Fruit fly (Drosophila melanogaster): ENCODE results near the gene tal-AA.

The tal-AA gene

dm6 chr3R:13817480-13818305 lies 4.8 kb downstream of the tal-AA start:
- no peak for TF ChIP-seq D1 (tag; optimal IDR thresholded peaks at IDR 0.05)
- no peak for TF ChIP-seq CG34367 (tag; optimal IDR thresholded peaks at IDR 0.05)
- no peak for TF ChIP-seq CG8159 (tag; optimal IDR thresholded peaks at IDR 0.05)
- TF ChIP-seq Snoo (tag; optimal IDR thresholded peaks at IDR 0.05): no peak
- no peak for TF ChIP-seq Pif1A (GFP tag; optimal IDR thresholded peaks at IDR 0.05)
- peak; percentile 42; the same call in 1 of the 2 replicates for TF ChIP-seq Ets98B (GFP tag; IDR thresholded peaks at IDR 0.05)
- TF ChIP-seq EcR (GFP tag; optimal IDR thresholded peaks at IDR 0.05): no peak
- TF ChIP-seq CG14655 (GFP tag; optimal IDR thresholded peaks at IDR 0.05): peak; percentile 7
- no peak for TF ChIP-seq CG10348 (GFP tag; IDR thresholded peaks at IDR 0.05)
- peak; percentile 52; the same call in 2 of the 3 replicates for TF ChIP-seq fd96Ca (GFP tag; IDR thresholded peaks at IDR 0.05)
- peak; percentile 38; the same call in 1 of the 2 replicates for TF ChIP-seq CG12605 (GFP tag; IDR thresholded peaks at IDR 0.05)
- TF ChIP-seq CG15710 (tag; optimal IDR thresholded peaks at IDR 0.05): no peak
- TF ChIP-seq Pif1B (GFP tag; optimal IDR thresholded peaks at IDR 0.05): no peak
- peak; percentile 13 for TF ChIP-seq CG8301 (tag; optimal IDR thresholded peaks at IDR 0.05)
- no peak for TF ChIP-seq CG9948 (tag; optimal IDR thresholded peaks at IDR 0.05)
- peak; percentile 44; the same call in 2 of the 3 replicates for TF ChIP-seq CG4496 (GFP tag; IDR thresholded peaks at IDR 0.05)
- TF ChIP-seq CG32121 (GFP tag; IDR thresholded peaks at IDR 0.05): peak; percentile 65
- no peak for TF ChIP-seq gl (tag; optimal IDR thresholded peaks at IDR 0.05)
- no peak for TF ChIP-seq CG13204 (GFP tag; optimal IDR thresholded peaks at IDR 0.05)
- TF ChIP-seq rn (GFP tag; IDR thresholded peaks at IDR 0.05): peak; percentile 46; the same call in 1 of the 2 replicates
- TF ChIP-seq CG17806 (tag; optimal IDR thresholded peaks at IDR 0.05): no peak

dm6 chr3R:13819037-13819436 lies 6.1 kb downstream of the tal-AA start:
- peak; percentile 30; the same call in 1 of the 2 replicates for TF ChIP-seq CG32121 (GFP tag; IDR thresholded peaks at IDR 0.05)
- TF ChIP-seq fd96Ca (GFP tag; IDR thresholded peaks at IDR 0.05): 0 out of 3 replicates have a peak, but pooled peaks have one; percentile 18
- no peak for TF ChIP-seq CG10348 (GFP tag; IDR thresholded peaks at IDR 0.05)

dm6 chr3R:13820483-13820882 lies 7.6 kb downstream of the tal-AA start:
- TF ChIP-seq EcR (GFP tag; optimal IDR thresholded peaks at IDR 0.05): peak; percentile 32
- TF ChIP-seq CG32121 (GFP tag; IDR thresholded peaks at IDR 0.05): no peak

dm6 chr3R:13822602-13823220 lies 9.8 kb downstream of the tal-AA start:
- TF ChIP-seq Ets98B (GFP tag; IDR thresholded peaks at IDR 0.05) (no peak), gl (tag; optimal IDR thresholded peaks at IDR 0.05) (no peak), CG9948 (tag; optimal IDR thresholded peaks at IDR 0.05) (no peak), CG4496 (GFP tag; IDR thresholded peaks at IDR 0.05) (no peak), CG15710 (tag; optimal IDR thresholded peaks at IDR 0.05) (no peak), CG12605 (GFP tag; IDR thresholded peaks at IDR 0.05) (no peak)

- TF ChIP-seq CG14655 (GFP tag; optimal IDR thresholded peaks at IDR 0.05): no peak
- peak; percentile 84 for TF ChIP-seq EcR (GFP tag; optimal IDR thresholded peaks at IDR 0.05)
Observed at dm6 chr3R:13827953-13828922, 15.3 kb downstream of the tal-AA start, which contains the start of gene Mst87F. TSS of gene Mst87F (minus strand) at chr3R:13828008.

dm6 chr3R:13831042-13831441 lies 18.1 kb downstream of the tal-AA start:
- TF ChIP-seq Pif1B (GFP tag; optimal IDR thresholded peaks at IDR 0.05): no peak
- peak; percentile 10 for TF ChIP-seq CG17806 (tag; optimal IDR thresholded peaks at IDR 0.05)
- no peak for TF ChIP-seq D1 (tag; optimal IDR thresholded peaks at IDR 0.05)
- no peak for TF ChIP-seq CG12605 (GFP tag; IDR thresholded peaks at IDR 0.05)
- TF ChIP-seq Pif1A (GFP tag; optimal IDR thresholded peaks at IDR 0.05): peak; percentile 24
- peak; percentile 35; the same call in 1 of the 2 replicates for TF ChIP-seq rn (GFP tag; IDR thresholded peaks at IDR 0.05)
- no peak for TF ChIP-seq CG15710 (tag; optimal IDR thresholded peaks at IDR 0.05)
- peak; percentile 73 for TF ChIP-seq CG32121 (GFP tag; IDR thresholded peaks at IDR 0.05)
- peak; percentile 64 for TF ChIP-seq CG4496 (GFP tag; IDR thresholded peaks at IDR 0.05)
- TF ChIP-seq CG14655 (GFP tag; optimal IDR thresholded peaks at IDR 0.05): peak; percentile 32
- TF ChIP-seq fd96Ca (GFP tag; IDR thresholded peaks at IDR 0.05): peak; percentile 39; the same call in 1 of the 3 replicates
- no peak for TF ChIP-seq gl (tag; optimal IDR thresholded peaks at IDR 0.05)
- TF ChIP-seq EcR (GFP tag; optimal IDR thresholded peaks at IDR 0.05): no peak
- TF ChIP-seq CG8301 (tag; optimal IDR thresholded peaks at IDR 0.05): peak; percentile 21
- TF ChIP-seq CG34367 (tag; optimal IDR thresholded peaks at IDR 0.05): no peak
- TF ChIP-seq Snoo (tag; optimal IDR thresholded peaks at IDR 0.05): no peak
- TF ChIP-seq Ets98B (GFP tag; IDR thresholded peaks at IDR 0.05): peak; percentile 59
- no peak for TF ChIP-seq CG9948 (tag; optimal IDR thresholded peaks at IDR 0.05)
- no peak for TF ChIP-seq CG13204 (GFP tag; optimal IDR thresholded peaks at IDR 0.05)
- peak; percentile 6 for TF ChIP-seq CG8159 (tag; optimal IDR thresholded peaks at IDR 0.05)
- no peak for TF ChIP-seq CG10348 (GFP tag; IDR thresholded peaks at IDR 0.05)
